Worm (Caenorhabditis elegans) whole organism, late embryonic: ENCODE data around the gene grl-30.

ENCODE experiments used
- K02D7.2 ChIP-seq: sonication (generic microtip); optimal IDR thresholded peaks from 2 replicates; lab custom pipeline; 2017; ENCODE audit warnings: mild to moderate bottlenecking, missing genetic modification characterization, missing compliant biosample characterization
- K09A11.1 ChIP-seq: sonication (generic microtip); optimal IDR thresholded peaks from 2 replicates; lab custom pipeline; 2017; ENCODE audit warnings: antibody characterized with exemption, mild to moderate bottlenecking, missing genetic modification characterization, missing compliant biosample characterization; ENCODE audit not compliant: insufficient read depth
- ahr-1 ChIP-seq: sonication (generic microtip); optimal IDR thresholded peaks from 2 replicates; lab custom pipeline; 2016; ENCODE audit warnings: missing genetic modification characterization, missing compliant biosample characterization
- ceh-18 ChIP-seq: sonication (generic microtip); optimal IDR thresholded peaks from 2 replicates; lab custom pipeline; 2016; ENCODE audit warnings: missing genetic modification characterization, missing compliant biosample characterization
- ceh-19 ChIP-seq: fragments of 200-800 bp; sonication (Bioruptor generic); optimal IDR thresholded peaks from 2 replicates; lab custom pipeline; 2018; ENCODE audit warnings: mild to moderate bottlenecking, missing genetic modification characterization, missing compliant biosample characterization
- ceh-2 ChIP-seq: sonication (generic microtip); optimal IDR thresholded peaks from 2 replicates; lab custom pipeline; 2016; ENCODE audit warnings: missing genotype, missing genetic modification characterization, missing compliant biosample characterization
- ceh-45 ChIP-seq: fragments of 200-800 bp; sonication (Bioruptor generic); IDR thresholded peaks from 2 replicates; pipeline ENCODE4 v1.3.6; 2022; ENCODE audit warnings: missing genetic modification reagents, missing genetic modification characterization, missing compliant biosample characterization
- ceh-48 ChIP-seq: sonication (generic microtip); optimal IDR thresholded peaks from 2 replicates; lab custom pipeline; 2016; ENCODE audit warnings: missing genetic modification characterization, inconsistent platforms, missing compliant biosample characterization
- dmd-4 ChIP-seq: sonication (generic microtip); optimal IDR thresholded peaks from 2 replicates; lab custom pipeline; 2016; ENCODE audit warnings: borderline replicate concordance, missing genetic modification characterization, missing compliant biosample characterization
- elt-2 ChIP-seq: sonication (generic microtip); optimal IDR thresholded peaks from 2 replicates; lab custom pipeline; 2016; ENCODE audit warnings: missing genetic modification reagents, missing genetic modification characterization, missing compliant biosample characterization
- eyg-1 ChIP-seq: sonication (generic microtip); optimal IDR thresholded peaks from 2 replicates; lab custom pipeline; 2016; ENCODE audit warnings: missing genotype, missing genetic modification characterization, missing compliant biosample characterization
- fax-1 ChIP-seq: sonication (generic microtip); optimal IDR thresholded peaks from 2 replicates; lab custom pipeline; 2016; ENCODE audit warnings: missing genotype, missing genetic modification characterization, missing compliant biosample characterization
- fkh-6 ChIP-seq: sonication (generic microtip); optimal IDR thresholded peaks from 2 replicates; lab custom pipeline; 2016; ENCODE audit warnings: missing genetic modification characterization, missing compliant biosample characterization
- hlh-30 ChIP-seq: sonication (generic microtip); optimal IDR thresholded peaks from 2 replicates; lab custom pipeline; 2017; ENCODE audit warnings: antibody characterized with exemption, missing genetic modification characterization, missing compliant biosample characterization; ENCODE audit not compliant: insufficient read depth
- lim-6 ChIP-seq: sonication (generic microtip); optimal IDR thresholded peaks from 2 replicates; lab custom pipeline; 2016; ENCODE audit warnings: missing genetic modification characterization, missing compliant biosample characterization
- lin-11 ChIP-seq: fragments of 200-800 bp; sonication (Bioruptor generic); optimal IDR thresholded peaks from 2 replicates; lab custom pipeline; 2018; ENCODE audit warnings: mild to moderate bottlenecking, missing genetic modification characterization, missing compliant biosample characterization
- madf-2 ChIP-seq: sonication (generic microtip); optimal IDR thresholded peaks from 2 replicates; lab custom pipeline; 2017; ENCODE audit warnings: missing genetic modification characterization, missing compliant biosample characterization
- nhr-232 ChIP-seq: sonication (generic microtip); optimal IDR thresholded peaks from 2 replicates; lab custom pipeline; 2016; ENCODE audit warnings: missing genetic modification characterization, missing compliant biosample characterization
- npax-4 ChIP-seq: sonication (generic microtip); optimal IDR thresholded peaks from 2 replicates; lab custom pipeline; 2016; ENCODE audit warnings: missing genetic modification characterization, missing compliant biosample characterization
- odd-2 ChIP-seq: sonication (generic microtip); optimal IDR thresholded peaks from 2 replicates; lab custom pipeline; 2017; ENCODE audit warnings: antibody characterized with exemption, mild to moderate bottlenecking, missing genetic modification characterization, missing compliant biosample characterization
- pat-9 ChIP-seq: fragments of 200-800 bp; sonication (Bioruptor generic); optimal IDR thresholded peaks from 2 replicates; lab custom pipeline; 2018; ENCODE audit warnings: mild to moderate bottlenecking, missing genetic modification characterization, moderate library complexity, missing compliant biosample characterization
- pax-1 ChIP-seq: fragments of 150-350 bp; optimal IDR thresholded peaks from 2 replicates; lab custom pipeline; 2014; ENCODE audit warnings: missing biosample characterization, missing genetic modification characterization
- pha-2 ChIP-seq: sonication (generic microtip); optimal IDR thresholded peaks from 2 replicates; lab custom pipeline; 2017; ENCODE audit warnings: mild to moderate bottlenecking, missing genetic modification characterization, missing compliant biosample characterization
- pha-4 ChIP-seq: fragments of 150-350 bp; optimal IDR thresholded peaks from 2 replicates; lab custom pipeline; 2018; ENCODE audit warnings: missing biosample characterization, missing genetic modification reagents, missing genetic modification characterization
- pqm-1 ChIP-seq: sonication (generic microtip); optimal IDR thresholded peaks from 2 replicates; lab custom pipeline; 2016; ENCODE audit warnings: missing genetic modification characterization, missing compliant biosample characterization
- sox-4 ChIP-seq: sonication (generic microtip); optimal IDR thresholded peaks from 2 replicates; lab custom pipeline; 2017; ENCODE audit warnings: mild to moderate bottlenecking, missing genetic modification characterization, inconsistent platforms, missing compliant biosample characterization
- tbx-2 ChIP-seq: sonication (generic microtip); optimal IDR thresholded peaks from 2 replicates; lab custom pipeline; 2016; ENCODE audit warnings: missing genetic modification characterization, missing compliant biosample characterization
- tbx-7 ChIP-seq: sonication (generic microtip); optimal IDR thresholded peaks from 2 replicates; lab custom pipeline; 2016; ENCODE audit warnings: missing genotype, missing genetic modification characterization, missing compliant biosample characterization
- ttx-3 ChIP-seq: sonication (generic microtip); optimal IDR thresholded peaks from 2 replicates; lab custom pipeline; 2016; ENCODE audit warnings: missing genetic modification reagents, missing genetic modification characterization, missing compliant biosample characterization
- unc-3 ChIP-seq, 2 experiments: fragments of 200-800 bp in 1 of 2; sonication (Bioruptor generic) in 1 of 2; sonication (generic microtip) in 1 of 2; conservative IDR thresholded peaks in 1 of 2; optimal IDR thresholded peaks in 1 of 2; 2 replicates each; pipeline versions ENCODE4 v1.3.6 to Lab custom; 2016 to 2022; ENCODE audit warnings: missing compliant biosample characterization in 2 of 2, missing genetic modification characterization in 2 of 2, missing genetic modification reagents in 1 of 2
- unc-55 ChIP-seq: sonication (generic microtip); optimal IDR thresholded peaks from 2 replicates; lab custom pipeline; 2017; ENCODE audit warnings: missing biosample characterization, missing genetic modification reagents, missing genetic modification characterization
- unc-86 ChIP-seq: sonication (generic microtip); optimal IDR thresholded peaks from 2 replicates; lab custom pipeline; 2016; ENCODE audit warnings: missing genetic modification characterization, missing compliant biosample characterization
- zip-5 ChIP-seq: sonication (generic microtip); optimal IDR thresholded peaks from 2 replicates; lab custom pipeline; 2016; ENCODE audit warnings: missing genetic modification characterization, missing compliant biosample characterization

grl-30 gene

DNA sequence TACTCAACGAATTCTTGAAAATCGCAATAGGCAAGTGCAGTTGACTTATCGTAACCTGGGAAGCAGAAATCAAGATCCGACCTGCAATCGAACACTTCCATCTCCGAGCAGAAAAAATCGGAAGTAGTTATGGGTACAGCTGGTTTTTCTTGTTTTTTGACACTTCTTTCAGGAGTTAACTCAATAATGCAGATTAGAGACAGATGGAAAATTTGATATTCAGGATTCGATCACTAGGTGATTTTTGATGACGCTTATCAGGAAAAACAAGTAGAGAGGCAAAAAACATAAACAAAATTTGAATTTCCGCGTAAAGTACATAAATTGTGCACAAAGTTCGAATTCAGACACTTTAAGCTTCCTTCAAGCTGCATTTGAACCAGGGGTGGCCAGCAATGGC, 7.3 kb upstream of the grl-30 start, which contains the start of gene srw-130:
Gene srw-130 (minus strand): TSS at position 101 of the 400 bp plus-strand sequence.
- TF ChIP-seq eyg-1 (tag; lab: Kevin White, UChicago), result no peak
- TF ChIP-seq unc-3 (GFP tag; conservative IDR thresholded peaks at IDR 0.05; lab: Robert Waterston, UW), result no peak
- no peak for TF ChIP-seq unc-3 (tag; optimal IDR thresholded peaks at IDR 0.05; lab: Kevin White, UChicago)
- no peak for TF ChIP-seq tbx-7 (tag; lab: Kevin White, UChicago)
- no peak for TF ChIP-seq K02D7.2 (tag; lab: Kevin White, UChicago)
- TF ChIP-seq lin-11 (tag; lab: Kevin White, UChicago), result no peak
- TF ChIP-seq hlh-30 (tag; lab: Kevin White, UChicago), result no peak
- no peak for TF ChIP-seq sox-4 (tag; lab: Kevin White, UChicago)
- no peak for TF ChIP-seq ceh-45 (GFP tag; lab: Robert Waterston, UW)
- TF ChIP-seq pax-1 (tag; lab: Kevin White, UChicago), result no peak
- TF ChIP-seq npax-4, result no peak

- TF ChIP-seq pha-4 (tag; lab: Kevin White, UChicago) (no peak), fax-1 (tag; lab: Kevin White, UChicago) (no peak), ceh-19 (GFP tag; lab: Kevin White, UChicago) (no peak), K02D7.2 (tag; lab: Kevin White, UChicago) (no peak), pat-9 (tag; lab: Kevin White, UChicago) (no peak), madf-2 (tag; lab: Kevin White, UChicago) (no peak), odd-2 (tag; lab: Kevin White, UChicago) (no peak), tbx-2 (tag; lab: Kevin White, UChicago) (no peak), dmd-4 (tag; lab: Kevin White, UChicago) (no peak), zip-5 (tag; lab: Kevin White, UChicago) (no peak), ahr-1 (tag; lab: Kevin White, UChicago) (no peak), fkh-6 (tag; lab: Kevin White, UChicago) (no peak), pqm-1 (no peak), lim-6 (tag; lab: Kevin White, UChicago) (no peak), nhr-232 (no peak), ceh-48 (no peak), ceh-2 (tag; lab: Kevin White, UChicago) (no peak)
Measured at ce11 chrV:3549553-3549952, 6.5 kb upstream of the grl-30 start, which contains the start of gene sri-21. Gene sri-21 (plus strand): TSS chrV:3549853.

ce11 chrV:3551765-3552164, 4.3 kb upstream of the grl-30 start, which contains the start of gene grl-28:
Gene grl-28 (minus strand): TSS chrV:3551865.
- TF ChIP-seq pat-9 (tag; lab: Kevin White, UChicago) (no peak), pqm-1 (no peak), pha-2 (tag; lab: Kevin White, UChicago) (no peak), K09A11.1 (tag; lab: Kevin White, UChicago) (no peak), pax-1 (tag; lab: Kevin White, UChicago) (no peak), madf-2 (tag; lab: Kevin White, UChicago) (no peak), ttx-3 (no peak), elt-2 (tag; lab: Kevin White, UChicago) (no peak), ceh-18 (tag; lab: Kevin White, UChicago) (no peak), ahr-1 (tag; lab: Kevin White, UChicago) (no peak), ceh-2 (tag; lab: Kevin White, UChicago) (no peak), unc-55 (GFP tag; lab: Kevin White, UChicago) (no peak)

DNA sequence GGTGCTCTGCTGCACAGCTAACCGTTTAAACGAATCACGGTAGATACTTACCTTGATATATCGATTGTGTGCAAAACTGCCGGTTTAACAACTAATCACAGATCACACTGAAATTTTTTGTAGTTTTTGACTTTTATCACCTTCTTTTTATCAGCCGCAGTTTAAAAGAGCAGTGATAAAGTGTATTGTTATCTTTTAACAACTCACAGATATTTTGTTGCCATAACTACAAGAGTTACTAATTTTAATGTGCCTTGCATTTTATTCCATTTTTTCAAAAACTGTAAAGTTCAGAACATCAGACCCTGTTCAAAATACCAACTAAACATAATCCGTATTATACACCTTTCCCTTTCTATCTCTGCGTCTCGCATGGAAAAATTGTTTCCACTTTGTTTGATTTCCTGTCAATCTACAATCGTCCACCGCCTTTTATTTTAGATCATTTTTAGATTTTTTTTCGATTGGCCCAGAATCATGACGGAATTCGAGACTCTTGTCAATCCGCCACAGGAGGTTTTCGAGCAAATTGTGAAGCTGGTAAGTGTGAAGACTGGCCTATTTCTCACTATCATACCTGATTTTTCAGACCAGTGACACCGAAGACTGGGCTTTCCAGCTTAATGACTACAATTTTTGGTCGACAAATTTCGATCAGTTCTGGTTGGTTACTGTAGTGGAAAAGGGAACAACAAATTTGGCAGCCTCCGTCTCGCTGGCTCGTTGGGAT, 3.2 kb upstream of the grl-30 start, which contains the start of gene T24A6.20:
Gene T24A6.20 (plus strand): TSS at position 395 of the 730 bp plus-strand sequence.
- TF ChIP-seq unc-86 (tag; lab: Kevin White, UChicago), result no peak
- TF ChIP-seq elt-2 (tag; lab: Kevin White, UChicago), result peak; percentile 86
